Worm (Caenorhabditis elegans) whole organism, L1 larva: ENCODE measurements around the gene T22D1.17.
A peak's percentile ranks its signal among the peaks of the same experiment; 100 is the strongest.

Experiments
- C04F5.9 ChIP-seq: sonication (generic microtip); optimal IDR thresholded peaks from 2 replicates; lab custom pipeline; 2016; ENCODE audit warnings: missing genetic modification characterization, missing compliant biosample characterization
- C34B4.2 ChIP-seq: sonication (generic microtip); optimal IDR thresholded peaks from 2 replicates; lab custom pipeline; 2017; ENCODE audit warnings: mild to moderate bottlenecking, missing genetic modification characterization, missing compliant biosample characterization
- F16B12.6 ChIP-seq: fragments of 150-350 bp; optimal IDR thresholded peaks from 2 replicates; lab custom pipeline; 2014; ENCODE audit warnings: missing biosample characterization, missing genetic modification characterization
- aly-2 ChIP-seq: fragments of 150-350 bp; optimal IDR thresholded peaks from 2 replicates; lab custom pipeline; 2014; ENCODE audit warnings: missing biosample characterization, missing genetic modification characterization
- ama-1 ChIP-seq: fragments of 150-350 bp; optimal IDR thresholded peaks from 2 replicates; lab custom pipeline; 2014
- blmp-1 ChIP-seq: fragments of 150-350 bp; optimal IDR thresholded peaks from 2 replicates; lab custom pipeline; 2014; ENCODE audit warnings: missing biosample characterization, missing genetic modification characterization
- ceh-63 ChIP-seq: fragments of 200-800 bp; sonication (Bioruptor generic); optimal IDR thresholded peaks from 2 replicates; lab custom pipeline; 2018; ENCODE audit warnings: mild to moderate bottlenecking, missing genetic modification characterization, missing compliant biosample characterization
- ceh-8 ChIP-seq: fragments of 200-800 bp; sonication (Bioruptor generic); optimal IDR thresholded peaks from 2 replicates; lab custom pipeline; 2018; ENCODE audit warnings: mild to moderate bottlenecking, missing genetic modification characterization, moderate library complexity, missing compliant biosample characterization
- ceh-82 ChIP-seq, 3 experiments: fragments of 150-350 bp in 1 of 3; sonication (generic microtip) in 2 of 3; optimal IDR thresholded peaks; 2 replicates each; lab custom pipeline; 2014 to 2017; ENCODE audit warnings: missing biosample characterization in 3 of 3, missing genetic modification characterization in 3 of 3
- ceh-88 ChIP-seq: fragments of 200-800 bp; sonication (Bioruptor generic); IDR thresholded peaks from 2 replicates; pipeline ENCODE4 v1.3.6; 2022; ENCODE audit warnings: missing genetic modification characterization, missing compliant biosample characterization
- dpl-1 ChIP-seq, 3 experiments: fragments of 150-350 bp in 2 of 3; sonication (generic microtip) in 1 of 3; optimal IDR thresholded peaks; 2 replicates each; lab custom pipeline; 2014 to 2017; ENCODE audit warnings: missing biosample characterization in 3 of 3, missing genetic modification characterization in 3 of 3, missing genetic modification reagents in 3 of 3
- dsc-1 ChIP-seq: sonication (generic microtip); optimal IDR thresholded peaks from 2 replicates; lab custom pipeline; 2016; ENCODE audit warnings: mild to moderate bottlenecking, missing genetic modification characterization, missing compliant biosample characterization
- efl-1 ChIP-seq, 4 experiments: fragments of 150-350 bp; optimal IDR thresholded peaks in 3 of 4; peaks in 1 of 4; 1 replicate in 1 of 4; 2 replicates in 3 of 4; lab custom pipeline; 2014; ENCODE audit warnings: missing biosample characterization in 2 of 4, missing genetic modification characterization in 2 of 4, missing genetic modification reagents in 2 of 4
- efl-3 ChIP-seq: fragments of 200-800 bp; sonication (Bioruptor generic); optimal IDR thresholded peaks from 2 replicates; lab custom pipeline; 2018; ENCODE audit warnings: mild to moderate bottlenecking, missing genetic modification characterization, missing compliant biosample characterization
- egl-13 ChIP-seq: sonication (generic microtip); optimal IDR thresholded peaks from 2 replicates; lab custom pipeline; 2016; ENCODE audit warnings: missing genotype, missing genetic modification reagents, missing genetic modification characterization, missing compliant biosample characterization
- egl-27 ChIP-seq, 2 experiments: fragments of 150-350 bp in 1 of 2; sonication (generic microtip); optimal IDR thresholded peaks; 3 replicates each; lab custom pipeline; 2017 to 2018; ENCODE audit warnings: missing biosample characterization in 2 of 2, missing genetic modification characterization in 2 of 2, missing genetic modification reagents in 2 of 2
- elt-3 ChIP-seq, 6 experiments: fragments of 150-350 bp in 1 of 6; sonication (generic microtip); optimal IDR thresholded peaks; 2 replicates each; lab custom pipeline; 2017 to 2018; ENCODE audit warnings: missing biosample characterization in 6 of 6, missing genetic modification characterization in 6 of 6, inconsistent platforms in 1 of 6
- fkh-10 ChIP-seq: sonication (generic microtip); optimal IDR thresholded peaks from 2 replicates; lab custom pipeline; 2017; ENCODE audit warnings: missing biosample characterization, missing genetic modification reagents, missing genetic modification characterization
- fkh-8 ChIP-seq: sonication (generic microtip); optimal IDR thresholded peaks from 2 replicates; lab custom pipeline; 2016; ENCODE audit warnings: mild to moderate bottlenecking, missing genetic modification characterization, missing compliant biosample characterization
- grh-1 ChIP-seq: fragments of 200-800 bp; sonication (Bioruptor generic); IDR thresholded peaks from 2 replicates; pipeline ENCODE4 v1.3.6; 2022; ENCODE audit warnings: missing genetic modification reagents, missing genetic modification characterization, missing compliant biosample characterization
- hpl-2 ChIP-seq: fragments of 150-350 bp; optimal IDR thresholded peaks from 2 replicates; lab custom pipeline; 2014; ENCODE audit warnings: missing biosample characterization, missing genetic modification reagents, missing genetic modification characterization
- isw-1 ChIP-seq: fragments of 200-800 bp; sonication (Bioruptor generic); IDR thresholded peaks from 2 replicates; pipeline ENCODE4 v1.3.6; 2022; ENCODE audit warnings: missing genetic modification characterization, missing compliant biosample characterization
- jun-1 ChIP-seq: fragments of 150-350 bp; optimal IDR thresholded peaks from 2 replicates; lab custom pipeline; 2014; ENCODE audit warnings: missing biosample characterization, missing genetic modification reagents, missing genetic modification characterization
- lin-13 ChIP-seq: fragments of 150-350 bp; optimal IDR thresholded peaks from 2 replicates; lab custom pipeline; 2014; ENCODE audit warnings: missing biosample characterization, missing genetic modification reagents, missing genetic modification characterization
- lin-15B ChIP-seq: fragments of 150-350 bp; sonication (generic microtip); optimal IDR thresholded peaks from 3 replicates; lab custom pipeline; 2014; ENCODE audit warnings: missing biosample characterization, missing genetic modification characterization
- lin-35 ChIP-seq, 2 experiments: fragments of 150-350 bp; optimal IDR thresholded peaks; 2 replicates each; lab custom pipeline; 2014; ENCODE audit warnings: missing biosample characterization in 2 of 2, missing genetic modification characterization in 2 of 2, missing genetic modification reagents in 2 of 2
- lin-39 ChIP-seq: fragments of 150-350 bp; optimal IDR thresholded peaks from 2 replicates; lab custom pipeline; 2014; ENCODE audit warnings: missing biosample characterization, missing genetic modification reagents, missing genetic modification characterization
- lsy-2 ChIP-seq, 2 experiments: fragments of 150-350 bp; optimal IDR thresholded peaks; 2 replicates each; lab custom pipeline; 2014; ENCODE audit warnings: missing biosample characterization in 2 of 2, missing genetic modification characterization in 2 of 2
- mab-9 ChIP-seq: fragments of 200-800 bp; sonication (Bioruptor generic); IDR thresholded peaks from 2 replicates; pipeline ENCODE4 v1.3.6; 2022; ENCODE audit warnings: missing genetic modification reagents, missing genetic modification characterization, missing compliant biosample characterization
- mdl-1 ChIP-seq, 2 experiments: fragments of 150-350 bp; optimal IDR thresholded peaks; 2 replicates each; lab custom pipeline; 2014 to 2017; ENCODE audit warnings: missing biosample characterization in 2 of 2, missing genetic modification characterization in 2 of 2, inconsistent platforms in 1 of 2
- mef-2 ChIP-seq: fragments of 150-350 bp; optimal IDR thresholded peaks from 2 replicates; lab custom pipeline; 2014; ENCODE audit warnings: missing biosample characterization, missing genetic modification characterization
- mep-1 ChIP-seq: fragments of 150-350 bp; optimal IDR thresholded peaks from 2 replicates; lab custom pipeline; 2014; ENCODE audit warnings: missing biosample characterization, missing genetic modification characterization
- nhr-12 ChIP-seq: sonication (generic microtip); optimal IDR thresholded peaks from 2 replicates; lab custom pipeline; 2017; ENCODE audit warnings: missing biosample characterization, missing genetic modification characterization
- nhr-19 ChIP-seq: fragments of 200-800 bp; sonication (Bioruptor generic); conservative IDR thresholded peaks from 2 replicates; pipeline ENCODE4 v1.3.6; 2022; ENCODE audit warnings: missing genetic modification characterization, missing compliant biosample characterization
- nhr-20 ChIP-seq: sonication (generic microtip); optimal IDR thresholded peaks from 2 replicates; lab custom pipeline; 2016; ENCODE audit warnings: mild to moderate bottlenecking, missing genetic modification characterization, missing compliant biosample characterization
- nhr-47 ChIP-seq: sonication (generic microtip); optimal IDR thresholded peaks from 2 replicates; lab custom pipeline; 2016; ENCODE audit warnings: mild to moderate bottlenecking, missing genetic modification characterization, moderate library complexity, missing compliant biosample characterization
- nhr-71 ChIP-seq: sonication (generic microtip); optimal IDR thresholded peaks from 2 replicates; lab custom pipeline; 2016; ENCODE audit warnings: mild to moderate bottlenecking, missing genetic modification characterization, moderate library complexity, missing compliant biosample characterization
- nhr-76 ChIP-seq: sonication (generic microtip); optimal IDR thresholded peaks from 2 replicates; lab custom pipeline; 2017; ENCODE audit warnings: missing biosample characterization, missing genetic modification characterization
- nhr-77 ChIP-seq: fragments of 150-350 bp; optimal IDR thresholded peaks from 2 replicates; lab custom pipeline; 2014; ENCODE audit warnings: missing biosample characterization, missing genetic modification characterization
- nhr-84 ChIP-seq: sonication (generic microtip); optimal IDR thresholded peaks from 2 replicates; lab custom pipeline; 2017; ENCODE audit warnings: missing biosample characterization, missing genetic modification characterization
- nhr-85 ChIP-seq: sonication (generic microtip); peaks from one replicate; lab custom pipeline; 2016; ENCODE audit warnings: missing genetic modification characterization, inconsistent platforms, missing compliant biosample characterization
- nhr-90 ChIP-seq: sonication (generic microtip); optimal IDR thresholded peaks from 2 replicates; lab custom pipeline; 2016; ENCODE audit warnings: mild to moderate bottlenecking, missing genetic modification characterization, missing compliant biosample characterization; ENCODE audit not compliant: poor library complexity
- pax-3 ChIP-seq: fragments of 200-800 bp; sonication (Bioruptor generic); optimal IDR thresholded peaks from 2 replicates; lab custom pipeline; 2018; ENCODE audit warnings: mild to moderate bottlenecking, missing genetic modification characterization, moderate library complexity, missing compliant biosample characterization
- rnt-1 ChIP-seq: sonication (generic microtip); optimal IDR thresholded peaks from 2 replicates; lab custom pipeline; 2016; ENCODE audit warnings: mild to moderate bottlenecking, missing genetic modification characterization, moderate library complexity, missing compliant biosample characterization
- tbx-2 ChIP-seq: sonication (generic microtip); optimal IDR thresholded peaks from 2 replicates; lab custom pipeline; 2016; ENCODE audit warnings: missing genetic modification characterization, missing compliant biosample characterization
- unc-130 ChIP-seq: fragments of 150-350 bp; optimal IDR thresholded peaks from 2 replicates; lab custom pipeline; 2017; ENCODE audit warnings: missing biosample characterization, missing genetic modification characterization, inconsistent platforms
- unc-98 ChIP-seq: fragments of 200-800 bp; sonication (Bioruptor generic); IDR thresholded peaks from 2 replicates; pipeline ENCODE4 v1.3.6; 2022; ENCODE audit warnings: missing genetic modification characterization, missing compliant biosample characterization
- vab-15 ChIP-seq: sonication (generic microtip); optimal IDR thresholded peaks from 2 replicates; lab custom pipeline; 2017; ENCODE audit warnings: missing genotype, mild to moderate bottlenecking, missing genetic modification characterization, missing compliant biosample characterization
- xbp-1 ChIP-seq: sonication (generic microtip); optimal IDR thresholded peaks from 2 replicates; lab custom pipeline; 2016; ENCODE audit warnings: missing genetic modification characterization, missing compliant biosample characterization
- zip-4 ChIP-seq: fragments of 200-800 bp; sonication (Bioruptor generic); optimal IDR thresholded peaks from 2 replicates; lab custom pipeline; 2018; ENCODE audit warnings: mild to moderate bottlenecking, missing genetic modification characterization, moderate library complexity, missing compliant biosample characterization
- ztf-11 ChIP-seq, 2 experiments: sonication (generic microtip); optimal IDR thresholded peaks; 2 replicates each; lab custom pipeline; 2016 to 2017; ENCODE audit warnings: missing genetic modification characterization in 2 of 2, missing biosample characterization in 1 of 2, missing compliant biosample characterization in 1 of 2
- ztf-4 ChIP-seq: fragments of 150-350 bp; optimal IDR thresholded peaks from 2 replicates; lab custom pipeline; 2014; ENCODE audit warnings: missing biosample characterization, missing genetic modification characterization

The T22D1.17 gene

DNA sequence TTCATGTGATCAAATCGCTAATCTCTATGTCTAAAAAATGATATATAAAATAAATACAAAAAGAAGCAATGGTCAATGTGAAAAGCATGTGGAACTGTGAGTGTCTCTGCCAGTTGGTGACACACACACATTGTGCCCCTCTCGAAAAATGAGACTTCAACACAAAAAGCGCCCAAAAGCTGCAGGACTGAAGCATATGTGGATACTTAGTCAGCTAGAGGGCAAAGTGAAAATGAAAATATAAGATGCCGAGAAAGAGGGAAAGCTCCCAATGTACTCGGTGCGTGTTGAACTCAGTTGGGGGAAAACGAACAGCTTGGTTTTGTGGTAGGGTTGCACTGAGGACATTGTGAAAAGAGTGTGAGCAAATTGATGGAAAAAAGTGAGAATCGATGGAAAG lies 24.6 kb upstream of the T22D1.17 start:
- TF ChIP-seq nhr-85 (no peak), tbx-2 (tag; lab: Kevin White, UChicago) (peak; percentile 75), fkh-8 (tag; lab: Kevin White, UChicago) (peak; percentile 59), lin-13 (GFP tag; lab: Kevin White, UChicago) (no peak), aly-2 (tag; lab: Kevin White, UChicago) (no peak), lsy-2 (tag; optimal IDR thresholded peaks at IDR 0.05; lab: Kevin White, UChicago) (peak; percentile 48 to 68), xbp-1 (tag; lab: Kevin White, UChicago) (peak; percentile 35), mef-2 (tag; lab: Kevin White, UChicago) (peak; percentile 21), pax-3 (tag; lab: Kevin White, UChicago) (no peak), isw-1 (GFP tag; lab: Robert Waterston, UW) (no peak), lin-15B (tag; lab: Kevin White, UChicago) (no peak), nhr-47 (tag; lab: Kevin White, UChicago) (peak; percentile 63), C04F5.9 (no peak), nhr-90 (tag; lab: Kevin White, UChicago) (no peak), ceh-88 (GFP tag; lab: Robert Waterston, UW) (no peak), nhr-71 (tag; lab: Kevin White, UChicago) (peak; percentile 88), unc-130 (tag; lab: Kevin White, UChicago) (no peak), nhr-77 (tag; lab: Kevin White, UChicago) (peak; percentile 54), mdl-1 (tag; optimal IDR thresholded peaks at IDR 0.05; lab: Kevin White, UChicago) (peak in 1 of 2 experiments; percentile 52), mep-1 (tag; lab: Kevin White, UChicago) (peak; percentile 50), lin-35 (GFP tag; optimal IDR thresholded peaks at IDR 0.05; lab: Kevin White, UChicago) (peak in 1 of 2 experiments; percentile 27), ceh-63 (no peak), nhr-84 (no peak), vab-15 (tag; lab: Kevin White, UChicago) (no peak), mab-9 (GFP tag; lab: Robert Waterston, UW) (0 out of 2 replicates have a peak, but pooled peaks have one; percentile 17), ztf-11 (tag; optimal IDR thresholded peaks at IDR 0.05; lab: Kevin White, UChicago) (no peak), ztf-4 (tag; lab: Kevin White, UChicago) (peak; percentile 51), egl-13 (tag; lab: Kevin White, UChicago) (peak; percentile 28), ama-1 (no peak), unc-98 (GFP tag; lab: Robert Waterston, UW) (no peak), F16B12.6 (tag; lab: Kevin White, UChicago) (no peak), zip-4 (GFP tag; lab: Kevin White, UChicago) (no peak), nhr-12 (tag; lab: Kevin White, UChicago) (no peak), egl-27 (tag; optimal IDR thresholded peaks at IDR 0.05; lab: Kevin White, UChicago) (peak; percentile 5 to 72), C34B4.2 (tag; lab: Kevin White, UChicago) (no peak), hpl-2 (GFP tag; lab: Kevin White, UChicago) (no peak), dsc-1 (tag; lab: Kevin White, UChicago) (peak; percentile 75), dpl-1 (GFP tag; optimal IDR thresholded peaks at IDR 0.05; lab: Kevin White, UChicago) (peak in 1 of 3 experiments; percentile 29), jun-1 (tag; lab: Kevin White, UChicago) (peak; percentile 28), blmp-1 (tag; lab: Kevin White, UChicago) (no peak), ceh-8 (GFP tag; lab: Kevin White, UChicago) (peak; percentile 32), nhr-76 (tag; lab: Kevin White, UChicago) (no peak), nhr-20 (peak; percentile 71), ceh-82 (tag; optimal IDR thresholded peaks at IDR 0.05; lab: Kevin White, UChicago) (peak; percentile 29 to 75 (median 39)), lin-39 (tag; lab: Kevin White, UChicago) (no peak), nhr-19 (GFP tag; lab: Robert Waterston, UW) (peak; percentile 83), efl-1 (optimal IDR thresholded peaks at IDR 0.05; lab: Kevin White, UChicago) (peak; percentile 40 to 52), efl-1 (GFP tag; optimal IDR thresholded peaks at IDR 0.05 in 1 of 2; lab: Kevin White, UChicago) (no peak), rnt-1 (tag; lab: Kevin White, UChicago) (peak; percentile 75), elt-3 (tag; optimal IDR thresholded peaks at IDR 0.05; lab: Kevin White, UChicago) (no peak), grh-1 (GFP tag; lab: Robert Waterston, UW) (no peak), efl-3 (GFP tag; lab: Kevin White, UChicago) (no peak), fkh-10 (GFP tag; lab: Kevin White, UChicago) (peak; percentile 71)
